Worm (Caenorhabditis elegans): Measurements from ENCODE around the gene gasr-8.

Gene gasr-8

ce11 chrV:14741233-14741632 lies 52.3 kb downstream of the gasr-8 start, which contains the start of gene Y50E8A.6:
TSS of gene Y50E8A.6 (minus strand) at chrV:14741333.
- TF ChIP-seq D2030.7 (GFP tag; IDR thresholded peaks at IDR 0.05) (no peak), rec-8 (tag; optimal IDR thresholded peaks at IDR 0.05) (no peak), efl-1 (GFP tag; optimal IDR thresholded peaks at IDR 0.05) (no peak), C17E4.6 (GFP tag; IDR thresholded peaks at IDR 0.05) (no peak), let-526 (GFP tag; IDR thresholded peaks at IDR 0.05) (no peak), hrde-1 (tag; optimal IDR thresholded peaks at IDR 0.05; ENCODE audit: borderline replicate concordance) (no peak), F10E7.11 (tag; optimal IDR thresholded peaks at IDR 0.05) (no peak), athp-1 (tag; optimal IDR thresholded peaks at IDR 0.05) (no peak), F22D6.2 (tag; optimal IDR thresholded peaks at IDR 0.05) (no peak), repo-1 (tag; optimal IDR thresholded peaks at IDR 0.05) (no peak), die-1 (tag; optimal IDR thresholded peaks at IDR 0.05) (no peak), ama-1 (optimal IDR thresholded peaks at IDR 0.05) (no peak), ama-1 (GFP tag; optimal IDR thresholded peaks at IDR 0.05) (no peak), mcd-1 (GFP tag; IDR thresholded peaks at IDR 0.05) (no peak), ztf-25 (GFP tag; IDR thresholded peaks at IDR 0.05) (no peak), snpc-1.1 (tag; optimal IDR thresholded peaks at IDR 0.05; ENCODE audit: insufficient read depth) (no peak)
